Worm (Caenorhabditis elegans) whole organism, L1 larva: ENCODE data around the gene tsp-1.

Source experiments
- C04F5.9 ChIP-seq: sonication (generic microtip); optimal IDR thresholded peaks from 2 replicates; lab custom pipeline; 2016; ENCODE audit warnings: missing genetic modification characterization, missing compliant biosample characterization
- C34B4.2 ChIP-seq: sonication (generic microtip); optimal IDR thresholded peaks from 2 replicates; lab custom pipeline; 2017; ENCODE audit warnings: mild to moderate bottlenecking, missing genetic modification characterization, missing compliant biosample characterization
- Y116A8C.19 ChIP-seq: sonication (generic microtip); optimal IDR thresholded peaks from 2 replicates; lab custom pipeline; 2016; ENCODE audit warnings: missing compliant biosample characterization, missing genetic modification characterization, borderline replicate concordance
- aha-1 ChIP-seq: fragments of 150-350 bp; optimal IDR thresholded peaks from 2 replicates; lab custom pipeline; 2014; ENCODE audit warnings: missing biosample characterization, missing genetic modification characterization
- aly-2 ChIP-seq: fragments of 150-350 bp; optimal IDR thresholded peaks from 2 replicates; lab custom pipeline; 2014; ENCODE audit warnings: missing biosample characterization, missing genetic modification characterization
- ama-1 ChIP-seq: fragments of 150-350 bp; optimal IDR thresholded peaks from 2 replicates; lab custom pipeline; 2014
- blmp-1 ChIP-seq: fragments of 150-350 bp; optimal IDR thresholded peaks from 2 replicates; lab custom pipeline; 2014; ENCODE audit warnings: missing biosample characterization, missing genetic modification characterization
- ceh-8 ChIP-seq: fragments of 200-800 bp; sonication (Bioruptor generic); optimal IDR thresholded peaks from 2 replicates; lab custom pipeline; 2018; ENCODE audit warnings: mild to moderate bottlenecking, missing genetic modification characterization, moderate library complexity, missing compliant biosample characterization
- ceh-82 ChIP-seq, 3 experiments: fragments of 150-350 bp in 1 of 3; sonication (generic microtip) in 2 of 3; optimal IDR thresholded peaks; 2 replicates each; lab custom pipeline; 2014 to 2017; ENCODE audit warnings: missing biosample characterization in 3 of 3, missing genetic modification characterization in 3 of 3
- dpl-1 ChIP-seq, 3 experiments: fragments of 150-350 bp in 2 of 3; sonication (generic microtip) in 1 of 3; optimal IDR thresholded peaks; 2 replicates each; lab custom pipeline; 2014 to 2017; ENCODE audit warnings: missing biosample characterization in 3 of 3, missing genetic modification characterization in 3 of 3, missing genetic modification reagents in 3 of 3
- efl-1 ChIP-seq, 4 experiments: fragments of 150-350 bp; optimal IDR thresholded peaks in 3 of 4; peaks in 1 of 4; 1 replicate in 1 of 4; 2 replicates in 3 of 4; lab custom pipeline; 2014; ENCODE audit warnings: missing biosample characterization in 2 of 4, missing genetic modification characterization in 2 of 4, missing genetic modification reagents in 2 of 4
- efl-3 ChIP-seq: fragments of 200-800 bp; sonication (Bioruptor generic); optimal IDR thresholded peaks from 2 replicates; lab custom pipeline; 2018; ENCODE audit warnings: mild to moderate bottlenecking, missing genetic modification characterization, missing compliant biosample characterization
- egl-27 ChIP-seq, 2 experiments: fragments of 150-350 bp in 1 of 2; sonication (generic microtip); optimal IDR thresholded peaks; 3 replicates each; lab custom pipeline; 2017 to 2018; ENCODE audit warnings: missing biosample characterization in 2 of 2, missing genetic modification characterization in 2 of 2, missing genetic modification reagents in 2 of 2
- grh-1 ChIP-seq: fragments of 200-800 bp; sonication (Bioruptor generic); IDR thresholded peaks from 2 replicates; pipeline ENCODE4 v1.3.6; 2022; ENCODE audit warnings: missing genetic modification reagents, missing genetic modification characterization, missing compliant biosample characterization
- hlh-17 ChIP-seq: fragments of 200-800 bp; sonication (Bioruptor generic); optimal IDR thresholded peaks from 2 replicates; lab custom pipeline; 2018; ENCODE audit warnings: missing genetic modification characterization, mild to moderate bottlenecking, missing compliant biosample characterization, moderate library complexity, borderline replicate concordance
- hpl-2 ChIP-seq: fragments of 150-350 bp; optimal IDR thresholded peaks from 2 replicates; lab custom pipeline; 2014; ENCODE audit warnings: missing biosample characterization, missing genetic modification reagents, missing genetic modification characterization
- irx-1 ChIP-seq: sonication (generic microtip); optimal IDR thresholded peaks from 2 replicates; lab custom pipeline; 2016; ENCODE audit warnings: missing genetic modification characterization, missing compliant biosample characterization
- lin-14 ChIP-seq: fragments of 200-800 bp; sonication (Bioruptor generic); optimal IDR thresholded peaks from 2 replicates; lab custom pipeline; 2018; ENCODE audit warnings: mild to moderate bottlenecking, missing genetic modification characterization, moderate library complexity, missing compliant biosample characterization
- lin-15B ChIP-seq: fragments of 150-350 bp; sonication (generic microtip); optimal IDR thresholded peaks from 3 replicates; lab custom pipeline; 2014; ENCODE audit warnings: missing biosample characterization, missing genetic modification characterization
- lin-39 ChIP-seq: fragments of 150-350 bp; optimal IDR thresholded peaks from 2 replicates; lab custom pipeline; 2014; ENCODE audit warnings: missing biosample characterization, missing genetic modification reagents, missing genetic modification characterization
- lir-3 ChIP-seq: sonication (generic microtip); optimal IDR thresholded peaks from 2 replicates; lab custom pipeline; 2016; ENCODE audit warnings: mild to moderate bottlenecking, missing genetic modification characterization, moderate library complexity, missing compliant biosample characterization; ENCODE audit not compliant: poor library complexity
- lsy-2 ChIP-seq, 2 experiments: fragments of 150-350 bp; optimal IDR thresholded peaks; 2 replicates each; lab custom pipeline; 2014; ENCODE audit warnings: missing biosample characterization in 2 of 2, missing genetic modification characterization in 2 of 2
- mab-9 ChIP-seq: fragments of 200-800 bp; sonication (Bioruptor generic); IDR thresholded peaks from 2 replicates; pipeline ENCODE4 v1.3.6; 2022; ENCODE audit warnings: missing genetic modification reagents, missing genetic modification characterization, missing compliant biosample characterization
- mef-2 ChIP-seq: fragments of 150-350 bp; optimal IDR thresholded peaks from 2 replicates; lab custom pipeline; 2014; ENCODE audit warnings: missing biosample characterization, missing genetic modification characterization
- mep-1 ChIP-seq: fragments of 150-350 bp; optimal IDR thresholded peaks from 2 replicates; lab custom pipeline; 2014; ENCODE audit warnings: missing biosample characterization, missing genetic modification characterization
- nhr-11 ChIP-seq: fragments of 150-350 bp; optimal IDR thresholded peaks from 2 replicates; lab custom pipeline; 2014; ENCODE audit warnings: missing biosample characterization, missing genetic modification characterization
- nhr-12 ChIP-seq: sonication (generic microtip); optimal IDR thresholded peaks from 2 replicates; lab custom pipeline; 2017; ENCODE audit warnings: missing biosample characterization, missing genetic modification characterization
- nhr-47 ChIP-seq: sonication (generic microtip); optimal IDR thresholded peaks from 2 replicates; lab custom pipeline; 2016; ENCODE audit warnings: mild to moderate bottlenecking, missing genetic modification characterization, moderate library complexity, missing compliant biosample characterization
- nhr-76 ChIP-seq: sonication (generic microtip); optimal IDR thresholded peaks from 2 replicates; lab custom pipeline; 2017; ENCODE audit warnings: missing biosample characterization, missing genetic modification characterization
- nhr-77 ChIP-seq: fragments of 150-350 bp; optimal IDR thresholded peaks from 2 replicates; lab custom pipeline; 2014; ENCODE audit warnings: missing biosample characterization, missing genetic modification characterization
- nhr-84 ChIP-seq: sonication (generic microtip); optimal IDR thresholded peaks from 2 replicates; lab custom pipeline; 2017; ENCODE audit warnings: missing biosample characterization, missing genetic modification characterization
- nhr-90 ChIP-seq: sonication (generic microtip); optimal IDR thresholded peaks from 2 replicates; lab custom pipeline; 2016; ENCODE audit warnings: mild to moderate bottlenecking, missing genetic modification characterization, missing compliant biosample characterization; ENCODE audit not compliant: poor library complexity
- pqm-1 ChIP-seq: sonication (generic microtip); optimal IDR thresholded peaks from 3 replicates; lab custom pipeline; 2017; ENCODE audit warnings: missing biosample characterization, missing genetic modification characterization
- rnt-1 ChIP-seq: sonication (generic microtip); optimal IDR thresholded peaks from 2 replicates; lab custom pipeline; 2016; ENCODE audit warnings: mild to moderate bottlenecking, missing genetic modification characterization, moderate library complexity, missing compliant biosample characterization
- skn-1 ChIP-seq: fragments of 150-350 bp; optimal IDR thresholded peaks from 2 replicates; lab custom pipeline; 2014; ENCODE audit warnings: missing biosample characterization, missing genetic modification characterization
- snu-23 ChIP-seq: sonication (generic microtip); optimal IDR thresholded peaks from 2 replicates; lab custom pipeline; 2016; ENCODE audit warnings: missing genetic modification characterization, missing compliant biosample characterization
- sox-4 ChIP-seq: sonication (generic microtip); optimal IDR thresholded peaks from 2 replicates; lab custom pipeline; 2016; ENCODE audit warnings: missing genetic modification characterization, missing compliant biosample characterization
- swsn-7 ChIP-seq: sonication (generic microtip); optimal IDR thresholded peaks from 2 replicates; lab custom pipeline; 2016; ENCODE audit warnings: missing genetic modification characterization, missing compliant biosample characterization
- unc-30 ChIP-seq: sonication (generic microtip); optimal IDR thresholded peaks from 2 replicates; lab custom pipeline; 2017; ENCODE audit warnings: missing biosample characterization, missing genetic modification characterization
- unc-62 ChIP-seq: fragments of 150-350 bp; optimal IDR thresholded peaks from 2 replicates; lab custom pipeline; 2014; ENCODE audit warnings: missing biosample characterization, missing genetic modification reagents, missing genetic modification characterization
- unc-86 ChIP-seq: sonication (generic microtip); optimal IDR thresholded peaks from 2 replicates; lab custom pipeline; 2016; ENCODE audit warnings: missing genetic modification characterization, missing compliant biosample characterization
- xbp-1 ChIP-seq: sonication (generic microtip); optimal IDR thresholded peaks from 2 replicates; lab custom pipeline; 2016; ENCODE audit warnings: missing genetic modification characterization, missing compliant biosample characterization
- ztf-4 ChIP-seq: fragments of 150-350 bp; optimal IDR thresholded peaks from 2 replicates; lab custom pipeline; 2014; ENCODE audit warnings: missing biosample characterization, missing genetic modification characterization

Gene tsp-1

ce11 chrIII:8279567-8279966, 40.3 kb upstream of the tsp-1 start:
- TF ChIP-seq nhr-90 (tag; lab: Kevin White, UChicago) (no peak), ceh-82 (tag; optimal IDR thresholded peaks at IDR 0.05; lab: Kevin White, UChicago) (no peak), mab-9 (no peak), efl-3 (GFP tag; lab: Kevin White, UChicago) (no peak), Y116A8C.19 (tag; lab: Kevin White, UChicago) (no peak), rnt-1 (tag; lab: Kevin White, UChicago) (no peak), lin-14 (GFP tag; lab: Kevin White, UChicago) (no peak), irx-1 (tag; lab: Kevin White, UChicago) (no peak), swsn-7 (tag; lab: Kevin White, UChicago) (no peak), lin-39 (tag; lab: Kevin White, UChicago) (no peak), C04F5.9 (tag; lab: Kevin White, UChicago) (no peak), nhr-76 (tag; lab: Kevin White, UChicago) (no peak)
- TF ChIP-seq, all 84 proteins: peak for 0

ce11 chrIII:8278801-8279200, 39.6 kb upstream of the tsp-1 start, which contains the start of gene mig-10:
Gene mig-10, plus strand, starts transcription at chrIII:8279101.
- no peak for TF ChIP-seq aha-1 (tag; lab: Kevin White, UChicago)
- TF ChIP-seq hpl-2 = no peak
- no peak for TF ChIP-seq xbp-1
- no peak for TF ChIP-seq lin-15B (tag; lab: Kevin White, UChicago)
- TF ChIP-seq ceh-8 (GFP tag; lab: Kevin White, UChicago) = no peak
- no peak for TF ChIP-seq sox-4 (tag; lab: Kevin White, UChicago)
- TF ChIP-seq nhr-77 (tag; lab: Kevin White, UChicago) = no peak
- TF ChIP-seq, all 84 proteins: peak for 0

ce11 chrIII:8275871-8276270, 36.6 kb upstream of the tsp-1 start, which contains the start of gene clec-160:
Gene clec-160, minus strand, starts transcription at chrIII:8275971.
- TF ChIP-seq hlh-17 (GFP tag; lab: Kevin White, UChicago) (no peak), lin-39 (tag; lab: Kevin White, UChicago) (no peak), ztf-4 (tag; lab: Kevin White, UChicago) (no peak), dpl-1 (GFP tag; optimal IDR thresholded peaks at IDR 0.05; lab: Kevin White, UChicago) (no peak), ceh-8 (GFP tag; lab: Kevin White, UChicago) (no peak), nhr-11 (tag; lab: Kevin White, UChicago) (no peak)

- TF ChIP-seq C34B4.2 (tag; lab: Kevin White, UChicago) (no peak), lin-14 (GFP tag; lab: Kevin White, UChicago) (no peak), unc-86 (tag; lab: Kevin White, UChicago) (no peak), nhr-47 (tag; lab: Kevin White, UChicago) (no peak), nhr-12 (tag; lab: Kevin White, UChicago) (no peak), aly-2 (no peak), skn-1 (tag; lab: Kevin White, UChicago) (no peak), mef-2 (tag; lab: Kevin White, UChicago) (no peak)
Observed at ce11 chrIII:8271676-8272225, 32.5 kb upstream of the tsp-1 start, which contains the start of the genes mps-4 and F09G8.10. Gene mps-4, minus strand, starts transcription at chrIII:8271776. Gene F09G8.10, minus strand, starts transcription at chrIII:8272175.

- TF ChIP-seq skn-1 (tag; lab: Kevin White, UChicago) (peak; percentile 25), lin-15B (tag; lab: Kevin White, UChicago) (peak; percentile 15), ama-1 (no peak), unc-62 (GFP tag; lab: Kevin White, UChicago) (no peak), dpl-1 (GFP tag; optimal IDR thresholded peaks at IDR 0.05; lab: Kevin White, UChicago) (peak in 2 of 3 experiments; percentile 36 to 44), xbp-1 (no peak), grh-1 (GFP tag; lab: Robert Waterston, UW) (no peak), snu-23 (GFP tag; lab: Kevin White, UChicago) (peak; percentile 33), mep-1 (no peak), egl-27 (tag; optimal IDR thresholded peaks at IDR 0.05; lab: Kevin White, UChicago) (no peak), ceh-82 (tag; optimal IDR thresholded peaks at IDR 0.05; lab: Kevin White, UChicago) (peak in 1 of 3 experiments; percentile 31), nhr-84 (tag; lab: Kevin White, UChicago) (no peak), hlh-17 (GFP tag; lab: Kevin White, UChicago) (no peak), lir-3 (peak; percentile 24), blmp-1 (tag; lab: Kevin White, UChicago) (peak; percentile 46), nhr-90 (tag; lab: Kevin White, UChicago) (no peak), pqm-1 (tag; lab: Kevin White, UChicago) (no peak), unc-30 (tag; lab: Kevin White, UChicago) (no peak), lsy-2 (tag; optimal IDR thresholded peaks at IDR 0.05; lab: Kevin White, UChicago) (peak in 1 of 2 experiments; percentile 55), efl-1 (optimal IDR thresholded peaks at IDR 0.05; lab: Kevin White, UChicago) (peak; percentile 32 to 36), efl-1 (GFP tag; optimal IDR thresholded peaks at IDR 0.05 in 1 of 2; lab: Kevin White, UChicago) (peak in 1 of 2 experiments; percentile 17)
Observed at ce11 chrIII:8268296-8268695, 29.1 kb upstream of the tsp-1 start, which contains the start of the genes F09G8.7 and crn-7. Gene F09G8.7, minus strand, starts transcription at chrIII:8268355. Gene crn-7, plus strand, starts transcription at chrIII:8268531.
